Fruit fly (Drosophila melanogaster) whole organism, embryonic: ENCODE results near the gene CG11980.
A peak's percentile ranks its signal among the peaks of the same experiment; 100 is the strongest.

Experiments used
- Ada2b ChIP-seq: fragments of 200-800 bp; sonication (Bioruptor generic); IDR thresholded peaks from 2 replicates; pipeline ENCODE4 v1.3.6; 2022; ENCODE audit warnings: missing biosample characterization, missing genetic modification characterization
- Adf1 ChIP-seq: fragments of 200-800 bp; sonication (Bioruptor generic); IDR thresholded peaks from 2 replicates; pipeline ENCODE4 v1.3.6; 2022; ENCODE audit warnings: missing biosample characterization, missing genetic modification characterization
- Aef1 ChIP-seq: fragments of 200-800 bp; sonication (Bioruptor generic); IDR thresholded peaks from 3 replicates; pipeline ENCODE4 v1.3.6; 2022; ENCODE audit warnings: missing biosample characterization, missing genetic modification characterization
- Asciz ChIP-seq: fragments of 200-800 bp; sonication (Bioruptor generic); optimal IDR thresholded peaks from 2 replicates; lab custom pipeline; 2017; ENCODE audit warnings: missing biosample characterization, mild to moderate bottlenecking, missing genetic modification characterization, missing genetic modification reagents
- CG1024 ChIP-seq: fragments of 200-800 bp; sonication (Bioruptor generic); IDR thresholded peaks from 2 replicates; pipeline ENCODE4 v1.3.6; 2022; ENCODE audit warnings: missing biosample characterization, missing genetic modification characterization
- CG10654 ChIP-seq: fragments of 200-800 bp; sonication (Bioruptor generic); optimal IDR thresholded peaks from 2 replicates; lab custom pipeline; 2016; ENCODE audit warnings: missing biosample characterization, missing genetic modification characterization
- CG11560 ChIP-seq: fragments of 200-800 bp; sonication (Bioruptor generic); IDR thresholded peaks from 3 replicates; pipeline ENCODE4 v1.3.6; 2022; ENCODE audit warnings: missing biosample characterization, missing genetic modification characterization
- CG11695 ChIP-seq: fragments of 200-800 bp; sonication (Bioruptor generic); IDR thresholded peaks from 3 replicates; pipeline ENCODE4 v1.3.6; 2022; ENCODE audit warnings: missing biosample characterization, missing genetic modification characterization
- CG12942 ChIP-seq: fragments of 200-800 bp; sonication (Bioruptor generic); optimal IDR thresholded peaks from 3 replicates; lab custom pipeline; 2016; ENCODE audit warnings: missing biosample characterization, missing genetic modification characterization
- CG14860 ChIP-seq: fragments of 200-800 bp; sonication (Bioruptor generic); IDR thresholded peaks from 3 replicates; pipeline ENCODE4 v1.3.6; 2022; ENCODE audit warnings: missing biosample characterization, missing genetic modification characterization; ENCODE audit not compliant: partially characterized antibody
- CG17186 ChIP-seq: fragments of 200-800 bp; sonication (Bioruptor generic); optimal IDR thresholded peaks from 3 replicates; lab custom pipeline; 2017; ENCODE audit warnings: missing biosample characterization, missing genetic modification reagents, missing genetic modification characterization
- CG17361 ChIP-seq: fragments of 200-800 bp; sonication (Bioruptor generic); IDR thresholded peaks from 3 replicates; pipeline ENCODE4 v1.3.6; 2022; ENCODE audit warnings: missing biosample characterization, missing genetic modification characterization
- CG17568 ChIP-seq: fragments of 200-800 bp; sonication (Bioruptor generic); optimal IDR thresholded peaks from 2 replicates; lab custom pipeline; 2018; ENCODE audit warnings: missing biosample characterization, mild to moderate bottlenecking, missing genetic modification characterization, moderate library complexity
- CG3281 ChIP-seq: fragments of 200-800 bp; sonication (Bioruptor generic); optimal IDR thresholded peaks from 3 replicates; lab custom pipeline; 2017; ENCODE audit warnings: missing biosample characterization, mild to moderate bottlenecking, missing genetic modification characterization
- CG33557 ChIP-seq: fragments of 200-800 bp; sonication (Bioruptor generic); optimal IDR thresholded peaks from 2 replicates; lab custom pipeline; 2019; ENCODE audit warnings: missing biosample characterization, mild to moderate bottlenecking, missing genetic modification characterization, moderate library complexity
- CG34224 ChIP-seq: fragments of 200-800 bp; sonication (Bioruptor generic); IDR thresholded peaks from 3 replicates; pipeline ENCODE4 v1.3.6; 2022; ENCODE audit warnings: missing biosample characterization, missing genetic modification characterization; ENCODE audit not compliant: partially characterized antibody
- CG34422 ChIP-seq: fragments of 200-800 bp; sonication (Bioruptor generic); IDR thresholded peaks from 3 replicates; pipeline ENCODE4 v1.3.6; 2022; ENCODE audit warnings: missing biosample characterization, missing genetic modification characterization
- CG3995 ChIP-seq: fragments of 200-800 bp; sonication (Bioruptor generic); optimal IDR thresholded peaks from 3 replicates; lab custom pipeline; 2016; ENCODE audit warnings: missing biosample characterization, missing genetic modification characterization
- CG42726 ChIP-seq: fragments of 200-800 bp; sonication (Bioruptor generic); IDR thresholded peaks from 2 replicates; pipeline ENCODE4 v1.3.6; 2022; ENCODE audit warnings: missing biosample characterization, missing genetic modification characterization; ENCODE audit not compliant: partially characterized antibody
- CG6683 ChIP-seq: fragments of 200-800 bp; sonication (Bioruptor generic); optimal IDR thresholded peaks from 2 replicates; lab custom pipeline; 2017; ENCODE audit warnings: missing biosample characterization, mild to moderate bottlenecking, missing genetic modification characterization, missing genetic modification reagents
- Dad ChIP-seq: fragments of 200-800 bp; sonication (Bioruptor generic); optimal IDR thresholded peaks from 3 replicates; lab custom pipeline; 2016; ENCODE audit warnings: missing biosample characterization, missing genetic modification characterization
- Doc2 ChIP-seq: fragments of 200-800 bp; sonication (Bioruptor generic); IDR thresholded peaks from 2 replicates; pipeline ENCODE4 v1.3.6; 2022; ENCODE audit warnings: missing biosample characterization, missing genetic modification characterization
- E2f1 ChIP-seq: fragments of 200-800 bp; sonication (Bioruptor generic); IDR thresholded peaks from 2 replicates; pipeline ENCODE4 v1.3.6; 2022; ENCODE audit warnings: missing biosample characterization, missing genetic modification characterization
- HLH3B ChIP-seq: fragments of 200-800 bp; sonication (Bioruptor generic); IDR thresholded peaks from 2 replicates; pipeline ENCODE4 v1.3.6; 2022; ENCODE audit warnings: missing biosample characterization, missing genetic modification characterization
- Hr3 ChIP-seq: fragments of 200-800 bp; sonication (Bioruptor generic); optimal IDR thresholded peaks from 3 replicates; lab custom pipeline; 2016; ENCODE audit warnings: missing biosample characterization, missing genetic modification characterization
- Jarid2 ChIP-seq: fragments of 200-800 bp; sonication (Bioruptor generic); optimal IDR thresholded peaks from 3 replicates; lab custom pipeline; 2017; ENCODE audit warnings: mild to moderate bottlenecking, missing biosample characterization, missing genetic modification reagents, missing genetic modification characterization
- Meics ChIP-seq: fragments of 200-800 bp; sonication (Bioruptor generic); optimal IDR thresholded peaks from 2 replicates; lab custom pipeline; 2017; ENCODE audit warnings: missing biosample characterization, mild to moderate bottlenecking, missing genetic modification characterization
- NC2β ChIP-seq: fragments of 200-800 bp; sonication (Bioruptor generic); optimal IDR thresholded peaks from 2 replicates; lab custom pipeline; 2016; ENCODE audit warnings: missing biosample characterization, missing genetic modification characterization
- Nf-YA ChIP-seq: fragments of 200-800 bp; sonication (Bioruptor generic); IDR thresholded peaks from 2 replicates; pipeline ENCODE4 v1.3.6; 2022; ENCODE audit warnings: missing biosample characterization, missing genetic modification characterization
- Scr ChIP-seq: fragments of 200-800 bp; sonication (Bioruptor generic); IDR thresholded peaks from 2 replicates; pipeline ENCODE4 v1.3.6; 2022; ENCODE audit warnings: missing biosample characterization, missing genetic modification characterization; ENCODE audit not compliant: partially characterized antibody
- Stat92E ChIP-seq, 3 experiments: fragments of >200 bp in 2 of 3; fragments of 200-800 bp in 1 of 3; sonication (Bioruptor generic) in 1 of 3; optimal IDR thresholded peaks; 2 replicates each; lab custom pipeline; 2017 to 2019; ENCODE audit warnings: missing biosample characterization in 3 of 3, missing genetic modification characterization in 3 of 3, mild to moderate bottlenecking in 1 of 3, moderate library complexity in 1 of 3
- amos ChIP-seq: fragments of 200-800 bp; sonication (Bioruptor generic); IDR thresholded peaks from 2 replicates; pipeline ENCODE4 v1.3.6; 2022; ENCODE audit warnings: missing biosample characterization, missing genetic modification characterization; ENCODE audit not compliant: partially characterized antibody
- crol ChIP-seq: fragments of 200-800 bp; sonication (Bioruptor generic); IDR thresholded peaks from 2 replicates; pipeline ENCODE4 v1.3.6; 2022; ENCODE audit warnings: missing biosample characterization, missing genetic modification characterization
- ewg ChIP-seq: fragments of 200-800 bp; sonication (Bioruptor generic); optimal IDR thresholded peaks from 3 replicates; lab custom pipeline; 2017; ENCODE audit warnings: mild to moderate bottlenecking, missing biosample characterization, missing genetic modification reagents, missing genetic modification characterization
- eyg ChIP-seq: fragments of 200-800 bp; sonication (Bioruptor generic); optimal IDR thresholded peaks from 3 replicates; lab custom pipeline; 2016; ENCODE audit warnings: missing biosample characterization, missing genetic modification characterization
- fd3F ChIP-seq: fragments of 200-800 bp; sonication (Bioruptor generic); optimal IDR thresholded peaks from 2 replicates; lab custom pipeline; 2018; ENCODE audit warnings: missing biosample characterization, mild to moderate bottlenecking, missing genetic modification characterization, moderate library complexity
- ftz-f1 ChIP-seq: fragments of 200-800 bp; sonication (Bioruptor generic); optimal IDR thresholded peaks from 2 replicates; lab custom pipeline; 2016; ENCODE audit warnings: missing biosample characterization, missing genetic modification characterization
- gcm ChIP-seq: fragments of 200-800 bp; sonication (Bioruptor generic); optimal IDR thresholded peaks from 2 replicates; lab custom pipeline; 2019; ENCODE audit warnings: missing biosample characterization, mild to moderate bottlenecking, missing genetic modification characterization, moderate library complexity
- grau ChIP-seq: fragments of 200-800 bp; optimal IDR thresholded peaks from 3 replicates; lab custom pipeline; 2019; ENCODE audit warnings: missing biosample characterization, mild to moderate bottlenecking, missing genetic modification characterization, moderate library complexity
- jigr1 ChIP-seq: fragments of 200-800 bp; sonication (Bioruptor generic); IDR thresholded peaks from 3 replicates; pipeline ENCODE4 v1.3.6; 2022; ENCODE audit warnings: missing biosample characterization, missing genetic modification characterization
- mld ChIP-seq: fragments of 200-800 bp; sonication (Bioruptor generic); IDR thresholded peaks from 3 replicates; pipeline ENCODE4 v1.3.6; 2022; ENCODE audit warnings: missing biosample characterization, missing genetic modification characterization; ENCODE audit not compliant: partially characterized antibody
- oc ChIP-seq: fragments of 200-800 bp; sonication (Bioruptor generic); optimal IDR thresholded peaks from 2 replicates; lab custom pipeline; 2018; ENCODE audit warnings: missing biosample characterization, mild to moderate bottlenecking, missing genetic modification characterization, moderate library complexity
- onecut ChIP-seq: fragments of 200-800 bp; sonication (Bioruptor generic); IDR thresholded peaks from 2 replicates; pipeline ENCODE4 v1.3.6; 2022; ENCODE audit warnings: missing biosample characterization, missing genetic modification characterization
- pan ChIP-seq, 4 experiments: fragments of >200 bp in 3 of 4; fragments of 200-800 bp in 1 of 4; sonication (Bioruptor generic) in 1 of 4; optimal IDR thresholded peaks in 3 of 4; IDR thresholded peaks in 1 of 4; 2 replicates each; pipeline versions ENCODE4 v1.3.6 to Lab custom; 2017 to 2022; ENCODE audit warnings: missing biosample characterization in 2 of 4, missing genetic modification characterization in 2 of 4, mixed read lengths in 1 of 4
- phol ChIP-seq: fragments of 200-800 bp; sonication (Bioruptor generic); optimal IDR thresholded peaks from 3 replicates; lab custom pipeline; 2018; ENCODE audit warnings: missing biosample characterization, mild to moderate bottlenecking, missing genetic modification characterization, moderate library complexity
- rib ChIP-seq: fragments of 200-800 bp; sonication (Bioruptor generic); IDR thresholded peaks from 2 replicates; pipeline ENCODE4 v1.3.6; 2022; ENCODE audit warnings: missing biosample characterization, missing genetic modification characterization
- row ChIP-seq: fragments of 200-800 bp; sonication (Bioruptor generic); IDR thresholded peaks from 3 replicates; pipeline ENCODE4 v1.3.6; 2022; ENCODE audit warnings: missing biosample characterization, missing genetic modification characterization
- sens ChIP-seq: fragments of 200-800 bp; sonication (Bioruptor generic); peaks from one replicate; lab custom pipeline; 2016; ENCODE audit warnings: missing biosample characterization, missing genetic modification characterization
- sima ChIP-seq: fragments of 200-800 bp; sonication (Bioruptor generic); optimal IDR thresholded peaks from 2 replicates; lab custom pipeline; 2016; ENCODE audit warnings: missing biosample characterization, missing genetic modification characterization
- tx ChIP-seq: fragments of 200-800 bp; sonication (Bioruptor generic); optimal IDR thresholded peaks from 2 replicates; lab custom pipeline; 2016; ENCODE audit warnings: missing biosample characterization, missing genetic modification characterization

Gene CG11980

dm6 chr3R:9051937-9052680 lies 48.3 kb downstream of the CG11980 start, which contains the start of gene Kdm2 (continued):
- TF ChIP-seq Jarid2 (peak; percentile 93), CG3281 (GFP tag; lab: Kevin White, UChicago) (peak; percentile 38), sens (peak; percentile 73), tx (no peak), CG17568 (GFP tag; lab: Kevin White, UChicago) (no peak), HLH3B (GFP tag; lab: Robert Waterston, UW) (no peak), Meics (GFP tag; lab: Kevin White, UChicago) (no peak), sima (GFP tag; lab: Kevin White, UChicago) (no peak), ewg (GFP tag; lab: Kevin White, UChicago) (no peak), ftz-f1 (GFP tag; lab: Kevin White, UChicago) (no peak), rib (GFP tag; lab: Robert Waterston, UW) (no peak), CG12942 (GFP tag; lab: Kevin White, UChicago) (no peak), gcm (GFP tag; lab: Kevin White, UChicago) (no peak), Aef1 (GFP tag; lab: Robert Waterston, UW) (no peak), Asciz (no peak), Scr (GFP tag; lab: Robert Waterston, UW) (no peak), NC2β (no peak), Nf-YA (GFP tag; lab: Robert Waterston, UW) (no peak), crol (no peak), CG6683 (GFP tag; lab: Kevin White, UChicago) (no peak), row (GFP tag; lab: Robert Waterston, UW) (no peak), CG11695 (GFP tag; lab: Robert Waterston, UW) (no peak), CG34422 (GFP tag; lab: Robert Waterston, UW) (no peak), pan (optimal IDR thresholded peaks at IDR 0.05; lab: Kevin White, UChicago) (no peak), pan (GFP tag; optimal IDR thresholded peaks at IDR 0.05 in 1 of 2, IDR thresholded peaks at IDR 0.05 in 1 of 2) (no peak), Doc2 (GFP tag; lab: Robert Waterston, UW) (no peak), CG34224 (no peak), phol (peak; percentile 58), oc (tag; lab: Kevin White, UChicago) (no peak), CG42726 (GFP tag; lab: Robert Waterston, UW) (no peak), CG11560 (tag; lab: Robert Waterston, UW) (no peak), fd3F (no peak), onecut (peak; percentile 35), CG1024 (no peak), E2f1 (GFP tag; lab: Robert Waterston, UW) (no peak), CG14860 (GFP tag; lab: Robert Waterston, UW) (no peak), CG10654 (GFP tag; lab: Kevin White, UChicago) (no peak), CG3995 (GFP tag; lab: Kevin White, UChicago) (no peak), CG17361 (no peak), CG33557 (GFP tag; lab: Kevin White, UChicago) (no peak), Ada2b (no peak), Hr3 (GFP tag; lab: Kevin White, UChicago) (no peak), Dad (GFP tag; lab: Kevin White, UChicago) (no peak), Adf1 (GFP tag; lab: Robert Waterston, UW) (no peak), CG17186 (no peak), amos (GFP tag; lab: Robert Waterston, UW) (no peak), mld (no peak), grau (tag; lab: Kevin White, UChicago) (peak; percentile 27), jigr1 (no peak), Stat92E (GFP tag; optimal IDR thresholded peaks at IDR 0.05; lab: Kevin White, UChicago) (peak in 1 of 3 experiments; percentile 87), eyg (GFP tag; lab: Kevin White, UChicago) (no peak)
